Worm (Caenorhabditis elegans) whole organism, late embryonic: ENCODE measurements around the gene hch-1.

Source experiments
- F13H6.1 ChIP-seq: sonication (generic microtip); optimal IDR thresholded peaks from 2 replicates; lab custom pipeline; 2016; ENCODE audit warnings: missing genetic modification characterization, missing compliant biosample characterization
- K02D7.2 ChIP-seq: sonication (generic microtip); optimal IDR thresholded peaks from 2 replicates; lab custom pipeline; 2017; ENCODE audit warnings: mild to moderate bottlenecking, missing genetic modification characterization, missing compliant biosample characterization
- K09A11.1 ChIP-seq: sonication (generic microtip); optimal IDR thresholded peaks from 2 replicates; lab custom pipeline; 2017; ENCODE audit warnings: antibody characterized with exemption, mild to moderate bottlenecking, missing genetic modification characterization, missing compliant biosample characterization; ENCODE audit not compliant: insufficient read depth
- ahr-1 ChIP-seq: sonication (generic microtip); optimal IDR thresholded peaks from 2 replicates; lab custom pipeline; 2016; ENCODE audit warnings: missing genetic modification characterization, missing compliant biosample characterization
- ceh-14 ChIP-seq: sonication (generic microtip); optimal IDR thresholded peaks from 2 replicates; lab custom pipeline; 2016; ENCODE audit warnings: missing genotype, missing genetic modification characterization, missing compliant biosample characterization
- ceh-18 ChIP-seq: sonication (generic microtip); optimal IDR thresholded peaks from 2 replicates; lab custom pipeline; 2016; ENCODE audit warnings: missing genetic modification characterization, missing compliant biosample characterization
- ceh-19 ChIP-seq: fragments of 200-800 bp; sonication (Bioruptor generic); optimal IDR thresholded peaks from 2 replicates; lab custom pipeline; 2018; ENCODE audit warnings: mild to moderate bottlenecking, missing genetic modification characterization, missing compliant biosample characterization
- ceh-22 ChIP-seq: sonication (generic microtip); optimal IDR thresholded peaks from 2 replicates; lab custom pipeline; 2017; ENCODE audit warnings: missing biosample characterization, missing genetic modification characterization
- ceh-30 ChIP-seq: fragments of 150-350 bp; optimal IDR thresholded peaks from 2 replicates; lab custom pipeline; 2014; ENCODE audit warnings: missing biosample characterization, missing genetic modification characterization
- ceh-31 ChIP-seq: sonication (generic microtip); optimal IDR thresholded peaks from 2 replicates; lab custom pipeline; 2016; ENCODE audit warnings: missing genetic modification characterization, missing compliant biosample characterization
- ceh-34 ChIP-seq: sonication (generic microtip); optimal IDR thresholded peaks from 2 replicates; lab custom pipeline; 2016; ENCODE audit warnings: mild to moderate bottlenecking, missing genetic modification characterization, missing compliant biosample characterization
- ceh-45 ChIP-seq: fragments of 200-800 bp; sonication (Bioruptor generic); IDR thresholded peaks from 2 replicates; pipeline ENCODE4 v1.3.6; 2022; ENCODE audit warnings: missing genetic modification reagents, missing genetic modification characterization, missing compliant biosample characterization
- ceh-9 ChIP-seq: sonication (generic microtip); optimal IDR thresholded peaks from 2 replicates; lab custom pipeline; 2016; ENCODE audit warnings: mild to moderate bottlenecking, missing genetic modification characterization, inconsistent platforms, missing compliant biosample characterization
- che-1 ChIP-seq: sonication (generic microtip); optimal IDR thresholded peaks from 2 replicates; lab custom pipeline; 2016; ENCODE audit warnings: mild to moderate bottlenecking, missing genetic modification characterization, missing compliant biosample characterization
- dmd-4 ChIP-seq: sonication (generic microtip); optimal IDR thresholded peaks from 2 replicates; lab custom pipeline; 2016; ENCODE audit warnings: borderline replicate concordance, missing genetic modification characterization, missing compliant biosample characterization
- dve-1 ChIP-seq: sonication (generic microtip); optimal IDR thresholded peaks from 2 replicates; lab custom pipeline; 2017; ENCODE audit warnings: antibody characterized with exemption, mild to moderate bottlenecking, missing genetic modification characterization, missing compliant biosample characterization
- elt-2 ChIP-seq: sonication (generic microtip); optimal IDR thresholded peaks from 2 replicates; lab custom pipeline; 2016; ENCODE audit warnings: missing genetic modification reagents, missing genetic modification characterization, missing compliant biosample characterization
- ets-4 ChIP-seq: sonication (generic microtip); optimal IDR thresholded peaks from 2 replicates; lab custom pipeline; 2016; ENCODE audit warnings: missing genetic modification characterization, missing compliant biosample characterization
- fkh-10 ChIP-seq: fragments of 150-350 bp; optimal IDR thresholded peaks from 2 replicates; lab custom pipeline; 2014; ENCODE audit warnings: missing biosample characterization, missing genetic modification reagents, missing genetic modification characterization
- gmeb-2 ChIP-seq: sonication (generic microtip); optimal IDR thresholded peaks from 2 replicates; lab custom pipeline; 2016; ENCODE audit warnings: missing genetic modification characterization, inconsistent platforms, missing compliant biosample characterization
- hlh-15 ChIP-seq: sonication (generic microtip); optimal IDR thresholded peaks from 2 replicates; lab custom pipeline; 2016; ENCODE audit warnings: missing genetic modification characterization, missing compliant biosample characterization
- hlh-30 ChIP-seq: sonication (generic microtip); optimal IDR thresholded peaks from 2 replicates; lab custom pipeline; 2017; ENCODE audit warnings: antibody characterized with exemption, missing genetic modification characterization, missing compliant biosample characterization; ENCODE audit not compliant: insufficient read depth
- hlh-6 ChIP-seq: sonication (generic microtip); optimal IDR thresholded peaks from 2 replicates; lab custom pipeline; 2016; ENCODE audit warnings: missing genotype, missing genetic modification characterization, missing compliant biosample characterization
- lim-6 ChIP-seq: sonication (generic microtip); optimal IDR thresholded peaks from 2 replicates; lab custom pipeline; 2016; ENCODE audit warnings: missing genetic modification characterization, missing compliant biosample characterization
- lin-11 ChIP-seq: fragments of 200-800 bp; sonication (Bioruptor generic); optimal IDR thresholded peaks from 2 replicates; lab custom pipeline; 2018; ENCODE audit warnings: mild to moderate bottlenecking, missing genetic modification characterization, missing compliant biosample characterization
- nfya-1 ChIP-seq: sonication (generic microtip); optimal IDR thresholded peaks from 2 replicates; lab custom pipeline; 2017; ENCODE audit warnings: missing genetic modification characterization, mild to moderate bottlenecking, missing compliant biosample characterization, antibody characterized with exemption, moderate library complexity
- nhr-11 ChIP-seq: fragments of 150-350 bp; optimal IDR thresholded peaks from 2 replicates; lab custom pipeline; 2014; ENCODE audit warnings: missing biosample characterization, missing genetic modification characterization
- npax-4 ChIP-seq: sonication (generic microtip); optimal IDR thresholded peaks from 2 replicates; lab custom pipeline; 2016; ENCODE audit warnings: missing genetic modification characterization, missing compliant biosample characterization
- pag-3 ChIP-seq: sonication (generic microtip); optimal IDR thresholded peaks from 2 replicates; lab custom pipeline; 2016; ENCODE audit warnings: missing compliant biosample characterization, missing genetic modification characterization, borderline replicate concordance
- pax-1 ChIP-seq: fragments of 150-350 bp; optimal IDR thresholded peaks from 2 replicates; lab custom pipeline; 2014; ENCODE audit warnings: missing biosample characterization, missing genetic modification characterization
- ref-2 ChIP-seq: sonication (generic microtip); optimal IDR thresholded peaks from 2 replicates; lab custom pipeline; 2016; ENCODE audit warnings: missing genetic modification characterization, missing compliant biosample characterization
- rnt-1 ChIP-seq: sonication (generic microtip); optimal IDR thresholded peaks from 2 replicates; lab custom pipeline; 2016; ENCODE audit warnings: missing genetic modification characterization, missing compliant biosample characterization
- sdc-2 ChIP-seq: sonication (generic microtip); optimal IDR thresholded peaks from 2 replicates; lab custom pipeline; 2016; ENCODE audit warnings: missing genotype, missing genetic modification characterization, missing compliant biosample characterization
- sox-2 ChIP-seq: fragments of 200-800 bp; sonication (Bioruptor generic); IDR thresholded peaks from 2 replicates; pipeline ENCODE4 v1.3.6; 2022; ENCODE audit warnings: missing genetic modification reagents, missing genetic modification characterization, missing compliant biosample characterization
- sox-4 ChIP-seq: sonication (generic microtip); optimal IDR thresholded peaks from 2 replicates; lab custom pipeline; 2017; ENCODE audit warnings: mild to moderate bottlenecking, missing genetic modification characterization, inconsistent platforms, missing compliant biosample characterization
- syd-9 ChIP-seq: sonication (generic microtip); optimal IDR thresholded peaks from 2 replicates; lab custom pipeline; 2016; ENCODE audit warnings: mild to moderate bottlenecking, missing genetic modification characterization, moderate library complexity, missing compliant biosample characterization
- tbx-2 ChIP-seq: sonication (generic microtip); optimal IDR thresholded peaks from 2 replicates; lab custom pipeline; 2016; ENCODE audit warnings: missing genetic modification characterization, missing compliant biosample characterization
- tbx-7 ChIP-seq: sonication (generic microtip); optimal IDR thresholded peaks from 2 replicates; lab custom pipeline; 2016; ENCODE audit warnings: missing genotype, missing genetic modification characterization, missing compliant biosample characterization
- ttx-3 ChIP-seq: sonication (generic microtip); optimal IDR thresholded peaks from 2 replicates; lab custom pipeline; 2016; ENCODE audit warnings: missing genetic modification reagents, missing genetic modification characterization, missing compliant biosample characterization
- unc-3 ChIP-seq, 2 experiments: fragments of 200-800 bp in 1 of 2; sonication (Bioruptor generic) in 1 of 2; sonication (generic microtip) in 1 of 2; conservative IDR thresholded peaks in 1 of 2; optimal IDR thresholded peaks in 1 of 2; 2 replicates each; pipeline versions ENCODE4 v1.3.6 to Lab custom; 2016 to 2022; ENCODE audit warnings: missing compliant biosample characterization in 2 of 2, missing genetic modification characterization in 2 of 2, missing genetic modification reagents in 1 of 2
- unc-55 ChIP-seq: sonication (generic microtip); optimal IDR thresholded peaks from 2 replicates; lab custom pipeline; 2017; ENCODE audit warnings: missing biosample characterization, missing genetic modification reagents, missing genetic modification characterization
- zip-5 ChIP-seq: sonication (generic microtip); optimal IDR thresholded peaks from 2 replicates; lab custom pipeline; 2016; ENCODE audit warnings: missing genetic modification characterization, missing compliant biosample characterization
- ztf-16 ChIP-seq: sonication (generic microtip); optimal IDR thresholded peaks from 2 replicates; lab custom pipeline; 2017; ENCODE audit warnings: missing genetic modification characterization, missing compliant biosample characterization

The hch-1 gene

DNA sequence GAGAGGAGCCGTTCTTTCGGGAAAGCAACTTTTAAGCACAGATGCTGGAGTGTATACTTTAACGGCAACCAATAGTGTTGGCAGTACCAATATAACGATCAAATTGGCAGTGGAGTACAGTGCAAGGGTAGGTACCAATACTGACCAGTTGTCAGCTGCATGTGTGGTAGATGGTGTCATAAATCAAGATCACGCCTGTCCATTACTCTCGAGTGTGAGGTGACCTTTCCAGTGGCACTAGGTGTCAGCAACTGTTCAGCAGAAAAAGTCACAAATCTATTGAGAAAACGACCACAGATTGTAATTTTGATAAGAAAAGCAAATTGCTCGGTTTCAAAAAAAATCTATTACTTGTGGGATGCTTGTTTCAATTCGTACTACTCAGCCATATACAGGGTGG is 40.3 kb downstream of the hch-1 start:
- no peak for TF ChIP-seq ceh-31 (tag; lab: Kevin White, UChicago)
- peak; percentile 58 for TF ChIP-seq unc-55 (GFP tag; lab: Kevin White, UChicago)

DNA sequence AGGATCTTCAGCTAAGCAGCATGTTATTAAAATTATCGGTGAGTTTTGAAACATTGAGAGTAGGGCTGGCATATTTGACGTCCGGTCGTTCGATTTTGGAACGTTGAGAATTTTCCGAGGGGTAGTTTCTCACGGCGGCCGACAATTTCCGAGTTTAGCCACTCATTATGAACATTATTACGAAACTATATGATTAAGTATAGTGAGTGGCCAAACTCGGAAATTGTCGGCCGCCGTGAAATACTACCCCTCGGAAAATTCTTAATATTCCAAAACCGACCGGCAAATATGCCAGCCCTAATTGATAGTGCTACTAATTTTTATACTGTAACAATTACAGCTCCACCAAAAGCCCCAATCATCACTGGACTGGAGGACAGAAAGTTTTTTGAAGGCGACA is 42.3 kb downstream of the hch-1 start:
- no peak for TF ChIP-seq hlh-15 (tag; lab: Kevin White, UChicago)
- TF ChIP-seq ets-4 (tag; lab: Kevin White, UChicago) = no peak
- no peak for TF ChIP-seq unc-55 (GFP tag; lab: Kevin White, UChicago)
- TF ChIP-seq ceh-31 (tag; lab: Kevin White, UChicago) = no peak
- no peak for TF ChIP-seq ztf-16 (tag; lab: Kevin White, UChicago)
- TF ChIP-seq pag-3 = no peak
- no peak for TF ChIP-seq ttx-3
- no peak for TF ChIP-seq syd-9 (tag; lab: Kevin White, UChicago)
- TF ChIP-seq ceh-19 (GFP tag; lab: Kevin White, UChicago) = no peak
- no peak for TF ChIP-seq tbx-7 (tag; lab: Kevin White, UChicago)
- no peak for TF ChIP-seq ceh-34 (tag; lab: Kevin White, UChicago)
- no peak for TF ChIP-seq K02D7.2 (tag; lab: Kevin White, UChicago)
- TF ChIP-seq elt-2 (tag; lab: Kevin White, UChicago) = no peak
- TF ChIP-seq lim-6 = no peak
- no peak for TF ChIP-seq pax-1
- TF ChIP-seq nfya-1 (tag; lab: Kevin White, UChicago) = no peak
- no peak for TF ChIP-seq nhr-11 (tag; lab: Kevin White, UChicago)
- no peak for TF ChIP-seq gmeb-2 (tag; lab: Kevin White, UChicago)
- no peak for TF ChIP-seq npax-4 (tag; lab: Kevin White, UChicago)
- TF ChIP-seq sox-2 (GFP tag; lab: Robert Waterston, UW) = no peak

- no peak for TF ChIP-seq che-1 (tag; lab: Kevin White, UChicago)
- no peak for TF ChIP-seq ahr-1 (tag; lab: Kevin White, UChicago)
- no peak for TF ChIP-seq ceh-22 (tag; lab: Kevin White, UChicago)
- no peak for TF ChIP-seq hlh-6 (tag; lab: Kevin White, UChicago)
- TF ChIP-seq hlh-15 (tag; lab: Kevin White, UChicago) = no peak
- TF ChIP-seq dve-1 (tag; lab: Kevin White, UChicago) = no peak
- no peak for TF ChIP-seq unc-3 (GFP tag; conservative IDR thresholded peaks at IDR 0.05; lab: Robert Waterston, UW)
- TF ChIP-seq unc-3 (tag; optimal IDR thresholded peaks at IDR 0.05; lab: Kevin White, UChicago) = no peak
- no peak for TF ChIP-seq ref-2 (tag; lab: Kevin White, UChicago)
- no peak for TF ChIP-seq ceh-30 (tag; lab: Kevin White, UChicago)
- no peak for TF ChIP-seq nfya-1 (tag; lab: Kevin White, UChicago)
- TF ChIP-seq F13H6.1 (tag; lab: Kevin White, UChicago) = no peak
- no peak for TF ChIP-seq unc-55 (GFP tag; lab: Kevin White, UChicago)
- TF ChIP-seq ttx-3 = no peak
- TF ChIP-seq lin-11 = no peak
- no peak for TF ChIP-seq ceh-9
- no peak for TF ChIP-seq lim-6
These were observed 45.1 kb downstream of the hch-1 start, which contains the start of gene syg-2 for ce11 chrX:14654668-14655067. Gene syg-2, plus strand, starts transcription at chrX:14654968.

DNA sequence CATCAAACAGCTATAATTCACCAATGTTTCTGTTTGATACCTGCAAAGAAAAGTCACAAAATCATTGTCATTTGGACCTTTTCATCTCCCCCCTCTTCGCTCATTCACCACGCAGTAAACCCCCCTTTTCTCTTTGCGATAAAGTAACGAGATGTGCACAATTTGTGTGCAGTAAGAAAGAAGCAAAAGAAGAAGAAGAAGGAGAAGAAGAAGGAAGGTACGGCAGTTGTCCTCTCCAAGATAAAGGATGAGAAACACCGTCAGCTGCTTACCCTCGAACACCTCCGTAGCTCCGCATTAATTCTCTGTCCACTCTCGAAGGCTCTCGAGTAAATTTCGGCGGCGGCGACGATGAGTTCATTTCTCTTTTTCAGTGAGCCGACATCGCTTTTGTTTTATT is 46.3 kb downstream of the hch-1 start:
- peak; percentile 10 for TF ChIP-seq ref-2 (tag; lab: Kevin White, UChicago)
- no peak for TF ChIP-seq hlh-30 (tag; lab: Kevin White, UChicago)
- TF ChIP-seq K09A11.1 (tag; lab: Kevin White, UChicago) = no peak
- no peak for TF ChIP-seq sox-4
- no peak for TF ChIP-seq elt-2 (tag; lab: Kevin White, UChicago)
- no peak for TF ChIP-seq ceh-31 (tag; lab: Kevin White, UChicago)
- TF ChIP-seq fkh-10 (GFP tag; lab: Kevin White, UChicago) = no peak
- TF ChIP-seq dve-1 (tag; lab: Kevin White, UChicago) = no peak
- TF ChIP-seq sdc-2 = no peak
- peak; percentile 60 for TF ChIP-seq ceh-18 (tag; lab: Kevin White, UChicago)
- no peak for TF ChIP-seq zip-5 (tag; lab: Kevin White, UChicago)
- no peak for TF ChIP-seq ceh-22 (tag; lab: Kevin White, UChicago)
- TF ChIP-seq unc-3 (GFP tag; conservative IDR thresholded peaks at IDR 0.05; lab: Robert Waterston, UW) = no peak
- TF ChIP-seq unc-3 (tag; optimal IDR thresholded peaks at IDR 0.05; lab: Kevin White, UChicago) = no peak
- peak; percentile 64 for TF ChIP-seq unc-55 (GFP tag; lab: Kevin White, UChicago)
- no peak for TF ChIP-seq ceh-14
- TF ChIP-seq ceh-45 (GFP tag; lab: Robert Waterston, UW) = no peak
- TF ChIP-seq ahr-1 (tag; lab: Kevin White, UChicago) = no peak
- peak; percentile 52 for TF ChIP-seq rnt-1 (tag; lab: Kevin White, UChicago)
- TF ChIP-seq tbx-2 (tag; lab: Kevin White, UChicago) = peak; percentile 18
- no peak for TF ChIP-seq sox-2 (GFP tag; lab: Robert Waterston, UW)
- TF ChIP-seq pax-1 = no peak
- peak; percentile 16 for TF ChIP-seq nfya-1 (tag; lab: Kevin White, UChicago)
- no peak for TF ChIP-seq dmd-4 (tag; lab: Kevin White, UChicago)
- TF ChIP-seq, all 69 proteins: peak for 6
